Worm (Caenorhabditis elegans): ENCODE results near the gene ttr-49.

Gene ttr-49

ce11 chrV:9318046-9318445 is 38.3 kb downstream of the ttr-49 start, which contains the start of gene kvs-3 (continued):
- TF ChIP-seq mdl-1 (tag; optimal IDR thresholded peaks at IDR 0.05): peak in 1 of 2 experiments; percentile 51
- peak in 1 of 2 experiments; percentile 29 for TF ChIP-seq ztf-11 (tag; optimal IDR thresholded peaks at IDR 0.05)
- TF ChIP-seq dsc-1 (tag; optimal IDR thresholded peaks at IDR 0.05): peak; percentile 36
- TF ChIP-seq swsn-7 (tag; optimal IDR thresholded peaks at IDR 0.05): peak; percentile 30
- peak; percentile 47 for TF ChIP-seq elt-2 (tag; optimal IDR thresholded peaks at IDR 0.05)
- TF ChIP-seq mep-1 (tag; optimal IDR thresholded peaks at IDR 0.05): peak; percentile 57
- no peak for TF ChIP-seq snpc-4 (tag; optimal IDR thresholded peaks at IDR 0.05)
- no peak for TF ChIP-seq C34B4.2 (tag; optimal IDR thresholded peaks at IDR 0.05)
- no peak for TF ChIP-seq pag-3 (tag; optimal IDR thresholded peaks at IDR 0.05; ENCODE audit: borderline replicate concordance, insufficient read depth)
- TF ChIP-seq mab-9 (GFP tag; IDR thresholded peaks at IDR 0.05): 0 out of 2 replicates have a peak, but pooled peaks have one; percentile 34
- peak in 1 of 2 experiments; percentile 63 for TF ChIP-seq lin-35 (GFP tag; optimal IDR thresholded peaks at IDR 0.05)
- peak; percentile 34 for TF ChIP-seq lin-14 (GFP tag; optimal IDR thresholded peaks at IDR 0.05)
- TF ChIP-seq lin-13 (GFP tag; optimal IDR thresholded peaks at IDR 0.05): no peak
- TF ChIP-seq nhr-90 (tag; optimal IDR thresholded peaks at IDR 0.05; ENCODE audit: poor library complexity): peak; percentile 59
- no peak for TF ChIP-seq unc-98 (GFP tag; IDR thresholded peaks at IDR 0.05)
- no peak for TF ChIP-seq ces-1 (GFP tag; optimal IDR thresholded peaks at IDR 0.05)
- TF ChIP-seq isw-1 (GFP tag; IDR thresholded peaks at IDR 0.05): no peak
- no peak for TF ChIP-seq C04F5.9 (tag; optimal IDR thresholded peaks at IDR 0.05)
- peak; percentile 33 for TF ChIP-seq C16A3.4 (tag; optimal IDR thresholded peaks at IDR 0.05)
- TF ChIP-seq nhr-84 (tag; optimal IDR thresholded peaks at IDR 0.05): no peak
- no peak for TF ChIP-seq unc-86 (tag; optimal IDR thresholded peaks at IDR 0.05)
- peak; percentile 19 for TF ChIP-seq xbp-1 (tag; optimal IDR thresholded peaks at IDR 0.05)
- no peak for TF ChIP-seq jun-1 (tag; optimal IDR thresholded peaks at IDR 0.05)
- TF ChIP-seq efl-3 (GFP tag; optimal IDR thresholded peaks at IDR 0.05): no peak
- peak in 2 of 3 experiments; percentile 27 to 30 for TF ChIP-seq dpl-1 (GFP tag; optimal IDR thresholded peaks at IDR 0.05)
- no peak for TF ChIP-seq nhr-12 (tag; optimal IDR thresholded peaks at IDR 0.05)
- peak; percentile 39 for TF ChIP-seq skn-1 (tag; optimal IDR thresholded peaks at IDR 0.05)
- no peak for TF ChIP-seq fkh-4 (tag; optimal IDR thresholded peaks at IDR 0.05; ENCODE audit: borderline replicate concordance)
- TF ChIP-seq sup-37 (GFP tag; optimal IDR thresholded peaks at IDR 0.05): no peak
- no peak for TF ChIP-seq nhr-11 (tag; optimal IDR thresholded peaks at IDR 0.05)

ce11 chrV:9316970-9317369 is 39.3 kb downstream of the ttr-49 start:
- peak; percentile 29 for TF ChIP-seq lin-14 (GFP tag; optimal IDR thresholded peaks at IDR 0.05)
- TF ChIP-seq unc-86 (tag; optimal IDR thresholded peaks at IDR 0.05): no peak
- peak; percentile 80 for TF ChIP-seq fkh-10 (GFP tag; optimal IDR thresholded peaks at IDR 0.05)

DNA sequence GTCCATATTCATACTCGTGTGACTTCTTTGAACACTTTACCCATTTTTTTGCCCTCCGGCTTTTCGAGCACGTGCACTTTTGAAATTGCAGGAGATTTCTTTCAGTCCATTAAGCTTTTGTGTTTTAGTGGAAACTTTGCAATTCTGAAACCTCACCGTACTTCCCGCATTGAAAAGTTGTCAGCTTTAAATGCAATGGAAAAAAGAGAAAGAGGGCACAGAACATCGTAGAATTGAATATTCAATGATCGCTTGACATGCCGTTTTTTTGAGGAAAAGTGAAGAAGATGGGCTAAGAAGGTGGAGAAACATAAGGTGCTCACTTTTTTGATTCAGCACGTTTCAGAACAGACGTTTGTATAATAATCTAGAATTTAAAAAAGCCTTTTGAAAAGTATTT is 41.9 kb downstream of the ttr-49 start:
- no peak for TF ChIP-seq efl-3 (GFP tag; optimal IDR thresholded peaks at IDR 0.05)
- TF ChIP-seq nhr-19 (GFP tag; conservative IDR thresholded peaks at IDR 0.05): no peak
- no peak for TF ChIP-seq efl-1 (optimal IDR thresholded peaks at IDR 0.05)
- TF ChIP-seq efl-1 (GFP tag; optimal IDR thresholded peaks at IDR 0.05 in 1 of 2): no peak

DNA sequence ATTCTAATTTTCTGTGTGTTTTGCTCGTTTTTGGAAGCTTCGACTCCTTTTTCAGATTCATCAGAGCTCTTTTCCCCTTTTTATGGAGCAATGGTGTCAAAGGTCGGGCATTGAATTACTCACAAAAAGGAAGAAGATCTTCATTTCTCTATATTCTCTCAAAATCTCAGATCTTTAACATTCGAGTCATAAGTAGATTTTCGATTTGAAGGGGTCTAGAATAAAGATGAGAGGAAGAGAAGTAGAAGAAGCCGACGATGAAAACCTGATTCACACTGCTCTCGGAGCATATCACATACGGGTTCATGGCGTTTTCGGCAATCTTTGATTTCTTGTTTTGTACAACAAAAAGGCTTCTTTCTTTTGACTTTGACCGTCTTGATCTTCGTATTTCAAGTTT is 43.9 kb downstream of the ttr-49 start:
- TF ChIP-seq efl-1 (optimal IDR thresholded peaks at IDR 0.05) (no peak), efl-1 (GFP tag; optimal IDR thresholded peaks at IDR 0.05 in 1 of 2) (peak in 1 of 2 experiments; percentile 59), hlh-4 (tag; optimal IDR thresholded peaks at IDR 0.05) (no peak), C34B4.2 (tag; optimal IDR thresholded peaks at IDR 0.05) (no peak), fkh-10 (GFP tag; optimal IDR thresholded peaks at IDR 0.05) (peak; percentile 85), lin-14 (GFP tag; optimal IDR thresholded peaks at IDR 0.05) (peak; percentile 24)

Measured in whole organism, L1 larva.